Fruit fly (Drosophila melanogaster): ENCODE measurements around the gene CG6171.

DNA sequence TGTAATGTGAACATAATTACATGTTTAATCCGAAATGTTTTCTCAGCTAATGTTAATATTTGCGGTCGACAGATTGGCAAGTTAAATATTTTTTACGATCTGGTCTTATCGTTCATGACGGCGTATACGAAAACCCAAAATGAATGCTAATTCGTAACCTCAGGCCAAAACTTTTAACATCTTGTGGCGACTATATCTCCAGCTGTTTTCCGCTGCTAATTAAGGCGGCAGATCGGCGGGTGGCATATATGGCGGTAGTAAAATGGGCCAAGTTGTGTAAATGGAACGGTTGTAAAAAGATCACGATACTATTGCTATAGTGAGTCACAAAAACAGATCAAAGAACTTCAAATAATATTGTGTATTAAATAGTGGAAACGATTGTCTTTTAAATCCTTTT, 42.7 kb upstream of the CG6171 start:
- TF ChIP-seq CTCF (optimal IDR thresholded peaks at IDR 0.05), result no peak
- no peak for TF ChIP-seq CG8478 (optimal IDR thresholded peaks at IDR 0.05)

All from S2 (cell line).